Worm (Caenorhabditis elegans): ENCODE results near the gene C14C10.2.

C14C10.2 gene

ce11 chrV:12590601-12591000, 1.7 kb downstream of the C14C10.2 start, which contains the start of gene ttr-43:
Gene ttr-43, minus strand, starts transcription at chrV:12590701.
- TF ChIP-seq hlh-1 (tag; optimal IDR thresholded peaks at IDR 0.05) (no peak), pha-4 (tag; optimal IDR thresholded peaks at IDR 0.05) (no peak), ceh-83 (GFP tag; optimal IDR thresholded peaks at IDR 0.05) (no peak), mep-1 (tag; optimal IDR thresholded peaks at IDR 0.05) (no peak), M03D4.4 (tag; optimal IDR thresholded peaks at IDR 0.05) (no peak), nhr-2 (tag; optimal IDR thresholded peaks at IDR 0.05) (no peak), ceh-39 (tag; optimal IDR thresholded peaks at IDR 0.05) (no peak), unc-39 (tag; optimal IDR thresholded peaks at IDR 0.05) (no peak)

- TF ChIP-seq flh-1 (GFP tag; optimal IDR thresholded peaks at IDR 0.05) (no peak), ceh-39 (tag; optimal IDR thresholded peaks at IDR 0.05) (no peak)
Observed at ce11 chrV:12588030-12588429, 4.2 kb downstream of the C14C10.2 start, which contains the start of gene C14C10.1. Gene C14C10.1, plus strand, starts transcription at chrV:12588330.

ce11 chrV:12586793-12587192, 5.5 kb downstream of the C14C10.2 start:
- no peak for TF ChIP-seq nhr-2 (tag; optimal IDR thresholded peaks at IDR 0.05)
- TF ChIP-seq cnd-1 (tag; optimal IDR thresholded peaks at IDR 0.05), result no peak
- no peak for TF ChIP-seq sptf-1 (tag; optimal IDR thresholded peaks at IDR 0.05)
- TF ChIP-seq tbx-8 (GFP tag; optimal IDR thresholded peaks at IDR 0.05), result no peak
- no peak for TF ChIP-seq sem-2 (GFP tag; optimal IDR thresholded peaks at IDR 0.05)
- TF ChIP-seq blmp-1 (tag; optimal IDR thresholded peaks at IDR 0.05), result no peak
- no peak for TF ChIP-seq zip-8 (tag; optimal IDR thresholded peaks at IDR 0.05)
- no peak for TF ChIP-seq nhr-12 (tag; optimal IDR thresholded peaks at IDR 0.05)
- no peak for TF ChIP-seq nhr-76 (tag; optimal IDR thresholded peaks at IDR 0.05)
- no peak for TF ChIP-seq mep-1 (tag; optimal IDR thresholded peaks at IDR 0.05)
- TF ChIP-seq M03D4.4 (tag; optimal IDR thresholded peaks at IDR 0.05), result no peak
- no peak for TF ChIP-seq hlh-1 (tag; optimal IDR thresholded peaks at IDR 0.05)
- no peak for TF ChIP-seq drap-1 (GFP tag; optimal IDR thresholded peaks at IDR 0.05)
- TF ChIP-seq nhr-237 (tag; optimal IDR thresholded peaks at IDR 0.05), result no peak
- TF ChIP-seq pha-4 (tag; optimal IDR thresholded peaks at IDR 0.05), result no peak
- TF ChIP-seq mab-5 (tag; optimal IDR thresholded peaks at IDR 0.05), result no peak
- TF ChIP-seq elt-1 (tag; optimal IDR thresholded peaks at IDR 0.05; ENCODE audit: borderline replicate concordance, insufficient read depth), result no peak
- TF ChIP-seq flh-1 (GFP tag; optimal IDR thresholded peaks at IDR 0.05), result no peak
- no peak for TF ChIP-seq elt-3 (tag; optimal IDR thresholded peaks at IDR 0.05)

- TF ChIP-seq M03D4.4 (tag; optimal IDR thresholded peaks at IDR 0.05) (no peak), lin-32 (GFP tag; optimal IDR thresholded peaks at IDR 0.05) (no peak), flh-1 (GFP tag; optimal IDR thresholded peaks at IDR 0.05) (no peak), ceh-39 (tag; optimal IDR thresholded peaks at IDR 0.05) (no peak), snpc-4 (tag; optimal IDR thresholded peaks at IDR 0.05) (no peak), lsy-2 (tag; optimal IDR thresholded peaks at IDR 0.05) (no peak), drap-1 (GFP tag; optimal IDR thresholded peaks at IDR 0.05) (no peak), nhr-12 (tag; optimal IDR thresholded peaks at IDR 0.05) (no peak), ces-1 (GFP tag; optimal IDR thresholded peaks at IDR 0.05) (no peak), pha-4 (tag; optimal IDR thresholded peaks at IDR 0.05) (no peak), sptf-1 (tag; optimal IDR thresholded peaks at IDR 0.05) (no peak), nhr-76 (tag; optimal IDR thresholded peaks at IDR 0.05) (no peak), unc-120 (tag; optimal IDR thresholded peaks at IDR 0.05; ENCODE audit: poor library complexity, severe bottlenecking) (no peak), elt-1 (tag; optimal IDR thresholded peaks at IDR 0.05; ENCODE audit: borderline replicate concordance, insufficient read depth) (no peak), ham-2 (GFP tag; optimal IDR thresholded peaks at IDR 0.05) (no peak), nhr-237 (tag; optimal IDR thresholded peaks at IDR 0.05) (no peak), mls-2 (tag; optimal IDR thresholded peaks at IDR 0.05) (no peak)
Observed at ce11 chrV:12584771-12585170, 7.5 kb downstream of the C14C10.2 start.

ce11 chrV:12583421-12583820, 8.9 kb downstream of the C14C10.2 start:
- TF ChIP-seq ces-1 (GFP tag; optimal IDR thresholded peaks at IDR 0.05) (peak; percentile 94), cnd-1 (tag; optimal IDR thresholded peaks at IDR 0.05) (no peak)

ce11 chrV:12579299-12579698, 13.0 kb downstream of the C14C10.2 start, which contains the start of gene E02A10.3:
Gene E02A10.3, plus strand, starts transcription at chrV:12579599.
- TF ChIP-seq zip-8 (tag; optimal IDR thresholded peaks at IDR 0.05) (no peak), mab-5 (tag; optimal IDR thresholded peaks at IDR 0.05) (no peak), drap-1 (GFP tag; optimal IDR thresholded peaks at IDR 0.05) (no peak), ceh-43 (GFP tag; optimal IDR thresholded peaks at IDR 0.05) (no peak), elt-1 (tag; optimal IDR thresholded peaks at IDR 0.05; ENCODE audit: borderline replicate concordance, insufficient read depth) (no peak), sem-2 (GFP tag; optimal IDR thresholded peaks at IDR 0.05) (no peak), hlh-1 (tag; optimal IDR thresholded peaks at IDR 0.05) (no peak), lin-13 (tag; optimal IDR thresholded peaks at IDR 0.05) (no peak), unc-39 (tag; optimal IDR thresholded peaks at IDR 0.05) (no peak), nhr-76 (tag; optimal IDR thresholded peaks at IDR 0.05) (no peak), snpc-4 (tag; optimal IDR thresholded peaks at IDR 0.05) (no peak), blmp-1 (tag; optimal IDR thresholded peaks at IDR 0.05) (no peak), lsy-2 (tag; optimal IDR thresholded peaks at IDR 0.05) (no peak)

Data from whole organism, mixed stage, embryonic.